Worm (Caenorhabditis elegans): ENCODE data around the gene Y26G10.6.

- TF ChIP-seq hlh-4 (tag; optimal IDR thresholded peaks at IDR 0.05) (no peak), lin-13 (GFP tag; optimal IDR thresholded peaks at IDR 0.05) (no peak), sox-4 (tag; optimal IDR thresholded peaks at IDR 0.05) (no peak), zip-4 (GFP tag; optimal IDR thresholded peaks at IDR 0.05) (no peak), snpc-4 (tag; optimal IDR thresholded peaks at IDR 0.05) (no peak), tbx-2 (tag; optimal IDR thresholded peaks at IDR 0.05) (no peak), fkh-8 (tag; optimal IDR thresholded peaks at IDR 0.05) (no peak), ztf-11 (tag; optimal IDR thresholded peaks at IDR 0.05) (no peak), lin-39 (tag; optimal IDR thresholded peaks at IDR 0.05) (no peak), C34B4.2 (tag; optimal IDR thresholded peaks at IDR 0.05) (no peak)
Measured at ce11 chrV:17673343-17673742, 26.4 kb upstream of the Y26G10.6 start, which contains the start of gene str-93.
